Fruit fly (Drosophila melanogaster) whole organism, wandering third instar larva: ENCODE results near the gene CG1812.
"Not testable (repeated sequence)": the region's sequence is repeated elsewhere in the genome, so short reads cannot be mapped to it uniquely, and the experiment has no call there.

ENCODE experiments used
- CG32264 ChIP-seq: fragments of 200-800 bp; sonication (Bioruptor generic); optimal IDR thresholded peaks from 2 replicates; lab custom pipeline; 2016; ENCODE audit warnings: missing biosample characterization, missing genetic modification characterization
- CG9705 ChIP-seq: fragments of 200-800 bp; sonication (Bioruptor generic); optimal IDR thresholded peaks from 2 replicates; lab custom pipeline; 2018; ENCODE audit warnings: missing biosample characterization, mild to moderate bottlenecking, missing genetic modification characterization
- CrebA ChIP-seq: fragments of 200-800 bp; sonication (Bioruptor generic); optimal IDR thresholded peaks from 2 replicates; lab custom pipeline; 2016; ENCODE audit warnings: missing biosample characterization, mild to moderate bottlenecking, missing genetic modification characterization, borderline replicate concordance
- Dfd ChIP-seq: fragments of >200 bp; optimal IDR thresholded peaks from 2 replicates; lab custom pipeline; 2017; ENCODE audit warnings: missing biosample characterization, missing genetic modification characterization
- Dif ChIP-seq: fragments of 200-275, 200-300 bp; sonication (Bioruptor generic); optimal IDR thresholded peaks from 2 replicates; lab custom pipeline; 2018; ENCODE audit warnings: missing biosample characterization, missing genetic modification characterization; ENCODE audit not compliant: partially characterized antibody
- GATAd ChIP-seq: sonication (Bioruptor generic); optimal IDR thresholded peaks from 2 replicates; lab custom pipeline; 2016; ENCODE audit warnings: missing biosample characterization, missing genetic modification characterization
- Hnf4 ChIP-seq: fragments of 200-800 bp; sonication (Bioruptor generic); optimal IDR thresholded peaks from 2 replicates; lab custom pipeline; 2016; ENCODE audit warnings: missing biosample characterization, mild to moderate bottlenecking, missing genetic modification characterization
- Hr78 ChIP-seq: fragments of >200 bp; optimal IDR thresholded peaks from 2 replicates; lab custom pipeline; 2017; ENCODE audit warnings: missing biosample characterization, missing genetic modification characterization
- Myc ChIP-seq: fragments of >200 bp; optimal IDR thresholded peaks from 2 replicates; lab custom pipeline; 2017
- N ChIP-seq: fragments of >200 bp; optimal IDR thresholded peaks from 2 replicates; lab custom pipeline; 2018; ENCODE audit warnings: missing biosample characterization, missing external identifiers, missing genetic modification characterization
- OdsH ChIP-seq: fragments of 200-800 bp; sonication (Bioruptor generic); optimal IDR thresholded peaks from 2 replicates; lab custom pipeline; 2016; ENCODE audit warnings: missing biosample characterization, mild to moderate bottlenecking, missing genetic modification characterization
- Rel ChIP-seq, 2 experiments: fragments of 200-800 bp; sonication (Bioruptor generic) in 1 of 2; optimal IDR thresholded peaks; 2 replicates in 1 of 2; 3 replicates in 1 of 2; lab custom pipeline; 2016 to 2019; ENCODE audit warnings: mild to moderate bottlenecking in 2 of 2, missing biosample characterization in 2 of 2, missing genetic modification characterization in 2 of 2, moderate library complexity in 1 of 2
- Sp1 ChIP-seq: fragments of 200-800 bp; sonication (Bioruptor generic); optimal IDR thresholded peaks from 3 replicates; lab custom pipeline; 2019; ENCODE audit warnings: missing biosample characterization, mild to moderate bottlenecking, missing genetic modification characterization, moderate library complexity
- Vsx2 ChIP-seq: fragments of 200-300, 225-300 bp; sonication (Bioruptor generic); optimal IDR thresholded peaks from 2 replicates; lab custom pipeline; 2018; ENCODE audit warnings: missing biosample characterization, missing genetic modification characterization; ENCODE audit not compliant: partially characterized antibody
- br ChIP-seq: fragments of 200-800 bp; sonication (Bioruptor generic); optimal IDR thresholded peaks from 2 replicates; lab custom pipeline; 2016; ENCODE audit warnings: missing biosample characterization, missing genetic modification characterization
- dl ChIP-seq, 2 experiments: fragments of 175-275, 200-275 bp in 1 of 2; fragments of 200-275 bp in 1 of 2; sonication (Bioruptor generic); optimal IDR thresholded peaks; lab custom pipeline; 2018; ENCODE audit warnings: mild to moderate bottlenecking in 2 of 2, missing biosample characterization in 2 of 2, missing genetic modification characterization in 2 of 2, moderate library complexity in 2 of 2; ENCODE audit not compliant: partially characterized antibody in 2 of 2, insufficient read depth in 1 of 2
- dsf ChIP-seq: sonication (Bioruptor generic); optimal IDR thresholded peaks from 2 replicates; lab custom pipeline; 2016; ENCODE audit warnings: missing biosample characterization, missing genetic modification characterization, borderline replicate concordance
- ey ChIP-seq: fragments of 200-800 bp; sonication (Bioruptor generic); optimal IDR thresholded peaks from 2 replicates; lab custom pipeline; 2016; ENCODE audit warnings: missing biosample characterization, missing genetic modification characterization
- foxo ChIP-seq, 2 experiments: fragments of 200-800 bp; sonication (Bioruptor generic); optimal IDR thresholded peaks; 2 replicates in 1 of 2; 3 replicates in 1 of 2; lab custom pipeline; 2016 to 2017; ENCODE audit warnings: missing biosample characterization in 2 of 2, missing genetic modification characterization in 2 of 2
- h ChIP-seq: fragments of 200-800 bp; sonication (Bioruptor generic); optimal IDR thresholded peaks from 3 replicates; lab custom pipeline; 2016; ENCODE audit warnings: missing biosample characterization, mild to moderate bottlenecking, missing genetic modification characterization
- jim ChIP-seq: fragments of 175-275, 200-325 bp; sonication (Bioruptor generic); optimal IDR thresholded peaks from 2 replicates; lab custom pipeline; 2016; ENCODE audit warnings: missing biosample characterization, mild to moderate bottlenecking, missing genetic modification characterization
- psq ChIP-seq: fragments of 200-800 bp; sonication (Bioruptor generic); optimal IDR thresholded peaks from 3 replicates; lab custom pipeline; 2017; ENCODE audit warnings: missing biosample characterization, mild to moderate bottlenecking, missing genetic modification characterization, moderate library complexity
- sage ChIP-seq: fragments of 200-800 bp; sonication (Bioruptor generic); optimal IDR thresholded peaks from 2 replicates; lab custom pipeline; 2016; ENCODE audit warnings: missing biosample characterization, mild to moderate bottlenecking, missing genetic modification characterization
- sv ChIP-seq: fragments of 200-800 bp; sonication (Bioruptor generic); optimal IDR thresholded peaks from 3 replicates; lab custom pipeline; 2016; ENCODE audit warnings: missing biosample characterization, missing genetic modification characterization
- tai ChIP-seq: sonication (Bioruptor generic); optimal IDR thresholded peaks from 2 replicates; lab custom pipeline; 2016; ENCODE audit warnings: missing biosample characterization, missing genetic modification characterization
- usp ChIP-seq: fragments of >200 bp; optimal IDR thresholded peaks from 2 replicates; lab custom pipeline; 2017; ENCODE audit warnings: missing biosample characterization, missing genetic modification characterization

The CG1812 gene

DNA sequence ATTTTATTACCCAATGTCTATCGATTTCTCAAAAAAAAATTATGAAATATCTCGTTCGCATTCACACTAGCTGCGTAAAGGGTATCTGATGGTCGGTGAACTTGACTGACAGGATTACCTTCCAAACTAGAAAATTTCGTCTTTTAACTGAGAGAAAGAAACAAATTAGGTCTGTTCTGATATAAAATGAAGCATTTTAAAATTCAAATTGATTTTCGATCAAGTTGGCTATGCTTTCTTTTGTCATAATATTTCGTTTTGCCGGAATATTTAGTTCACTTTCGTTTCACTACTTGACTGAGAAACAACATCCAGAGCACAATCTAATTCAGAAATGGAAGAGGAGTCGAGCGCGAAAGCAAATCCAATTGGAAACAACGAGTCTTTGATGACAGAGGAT, 16.0 kb downstream of the CG1812 start, which contains the start of gene CG42579:
TSS of gene CG42579 (plus strand) at position 301 of the 400 bp plus-strand sequence.
- not testable (repeated sequence) for TF ChIP-seq CG32264, CG9705, jim (GFP tag; lab: Kevin White, UChicago)

- TF ChIP-seq sage (no peak), GATAd (GFP tag; lab: Kevin White, UChicago) (no peak), jim (GFP tag; lab: Kevin White, UChicago) (no peak), Dfd (GFP tag; lab: Kevin White, UChicago) (peak; percentile 77), Hr78 (GFP tag; lab: Kevin White, UChicago) (no peak), Vsx2 (GFP tag; lab: Kevin White, UChicago) (no peak), N (no peak), sv (no peak), foxo (GFP tag; optimal IDR thresholded peaks at IDR 0.05; lab: Kevin White, UChicago) (no peak)
Measured at dm6 chrX:20536112-20536511, 24.8 kb downstream of the CG1812 start.

DNA sequence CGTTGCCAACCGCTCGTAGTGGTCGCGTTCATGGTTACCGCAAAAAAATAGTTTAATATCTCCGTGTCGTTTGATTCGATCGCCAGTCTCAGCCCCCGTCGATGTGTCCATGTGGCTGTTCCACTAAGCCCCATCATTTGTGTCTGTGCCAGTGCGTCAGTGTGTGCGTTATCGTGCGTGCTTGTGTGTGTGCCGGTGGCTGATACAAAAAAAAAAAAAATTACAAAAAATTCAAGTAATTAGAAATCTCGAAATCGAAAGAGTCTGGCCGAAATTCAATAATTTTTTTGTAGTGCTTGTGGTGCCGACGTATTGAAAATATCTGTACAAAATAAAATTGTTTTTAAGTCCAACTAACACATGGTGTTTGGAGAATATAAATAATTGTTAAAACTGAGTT, 26.9 kb downstream of the CG1812 start, which contains the start of gene RunxB:
TSS of gene RunxB (plus strand) at position 301 of the 400 bp plus-strand sequence.
- TF ChIP-seq Dfd (GFP tag; lab: Kevin White, UChicago): no peak
- no peak for TF ChIP-seq psq (GFP tag; lab: Kevin White, UChicago)
- no peak for TF ChIP-seq Rel (GFP tag; optimal IDR thresholded peaks at IDR 0.05; lab: Kevin White, UChicago)
- no peak for TF ChIP-seq Rel (tag; optimal IDR thresholded peaks at IDR 0.05; lab: Kevin White, UChicago)
- no peak for TF ChIP-seq GATAd (GFP tag; lab: Kevin White, UChicago)
- TF ChIP-seq Sp1 (GFP tag; lab: Kevin White, UChicago): no peak

dm6 chrX:20559582-20559981, 48.2 kb downstream of the CG1812 start:
- TF ChIP-seq ey (GFP tag; lab: Kevin White, UChicago) (no peak), OdsH (GFP tag; lab: Kevin White, UChicago) (no peak), Rel (GFP tag; optimal IDR thresholded peaks at IDR 0.05; lab: Kevin White, UChicago) (no peak), Rel (tag; optimal IDR thresholded peaks at IDR 0.05; lab: Kevin White, UChicago) (no peak), h (GFP tag; lab: Kevin White, UChicago) (no peak), Myc (lab: Kevin White, UChicago) (no peak), Vsx2 (GFP tag; lab: Kevin White, UChicago) (no peak), usp (GFP tag; lab: Kevin White, UChicago) (no peak), tai (GFP tag; lab: Kevin White, UChicago) (no peak), sv (no peak), dsf (GFP tag; lab: Kevin White, UChicago) (no peak), dl (GFP tag; optimal IDR thresholded peaks at IDR 0.05; lab: Kevin White, UChicago; ENCODE audit: insufficient read depth in 1 of 2, partially characterized antibody in 2 of 2) (no peak), Hnf4 (no peak), Dif (GFP tag; lab: Kevin White, UChicago) (no peak), CG32264 (GFP tag; lab: Kevin White, UChicago) (no peak), foxo (GFP tag; optimal IDR thresholded peaks at IDR 0.05; lab: Kevin White, UChicago) (no peak), Hr78 (GFP tag; lab: Kevin White, UChicago) (no peak), br (no peak), GATAd (GFP tag; lab: Kevin White, UChicago) (no peak), CrebA (no peak)
